Worm (Caenorhabditis elegans) whole organism, early embryonic: Measurements from ENCODE around the gene C13F10.8.

Experiments used
- ama-1 ChIP-seq: fragments of 150-350 bp; optimal IDR thresholded peaks from 2 replicates; lab custom pipeline; 2014
- ceh-13 ChIP-seq: fragments of 200-800 bp; sonication (Bioruptor generic); optimal IDR thresholded peaks from 2 replicates; lab custom pipeline; 2018; ENCODE audit warnings: mild to moderate bottlenecking, missing genetic modification characterization, missing compliant biosample characterization
- ceh-36 ChIP-seq: sonication (generic microtip); optimal IDR thresholded peaks from 2 replicates; lab custom pipeline; 2016; ENCODE audit warnings: missing genetic modification characterization, inconsistent platforms, missing compliant biosample characterization
- ets-7 ChIP-seq: sonication (generic microtip); optimal IDR thresholded peaks from 2 replicates; lab custom pipeline; 2016; ENCODE audit warnings: missing genotype, missing genetic modification characterization, missing compliant biosample characterization
- flt-1 ChIP-seq: fragments of 200-800 bp; sonication (Bioruptor generic); IDR thresholded peaks from 2 replicates; pipeline ENCODE4 v1.3.6; 2022; ENCODE audit warnings: missing genetic modification characterization, missing compliant biosample characterization

ce11 chrV:7193562-7193961, 27.3 kb downstream of the C13F10.8 start, which contains the start of gene F09G2.8:
- TF ChIP-seq ceh-13: no peak
- no peak for TF ChIP-seq ets-7 (tag; lab: Kevin White, UChicago)
- no peak for TF ChIP-seq ama-1 (lab: Kevin White, UChicago)
- no peak for TF ChIP-seq flt-1
- no peak for TF ChIP-seq ceh-36 (tag; lab: Kevin White, UChicago)
